Fruit fly (Drosophila melanogaster): ENCODE data around the gene CG32547.

dm6 chrX:18504948-18505597 is 25.8 kb upstream of the CG32547 start, which contains the start of gene Wnt5:
- TF ChIP-seq CG32006 (GFP tag; optimal IDR thresholded peaks at IDR 0.05) (no peak), Ets21C (GFP tag; optimal IDR thresholded peaks at IDR 0.05) (no peak), Sox15 (GFP tag; optimal IDR thresholded peaks at IDR 0.05) (no peak), esn (GFP tag; optimal IDR thresholded peaks at IDR 0.05) (no peak), Smox (GFP tag; optimal IDR thresholded peaks at IDR 0.05) (no peak), Blimp-1 (GFP tag; optimal IDR thresholded peaks at IDR 0.05) (no peak), CG6854 (GFP tag; optimal IDR thresholded peaks at IDR 0.05) (peak; percentile 11), Hr4 (GFP tag; optimal IDR thresholded peaks at IDR 0.05) (no peak), acj6 (GFP tag; optimal IDR thresholded peaks at IDR 0.05) (no peak), CG7368 (GFP tag; optimal IDR thresholded peaks at IDR 0.05) (no peak), Ets96B (tag; optimal IDR thresholded peaks at IDR 0.05) (no peak), Sox14 (GFP tag; optimal IDR thresholded peaks at IDR 0.05) (no peak), CG8319 (GFP tag; optimal IDR thresholded peaks at IDR 0.05) (no peak)

Data from whole organism, prepupa.